Worm (Caenorhabditis elegans) whole organism, L2 larva: ENCODE data around the gene arrd-17.

ENCODE experiments used
- ZK546.5 ChIP-seq: sonication (generic microtip); optimal IDR thresholded peaks from 2 replicates; lab custom pipeline; 2017; ENCODE audit warnings: missing biosample characterization, missing genetic modification characterization
- ama-1 ChIP-seq: fragments of 150-350 bp; optimal IDR thresholded peaks from 2 replicates; lab custom pipeline; 2018; ENCODE audit warnings: inconsistent platforms
- egl-27 ChIP-seq: sonication (generic microtip); optimal IDR thresholded peaks from 3 replicates; lab custom pipeline; 2017; ENCODE audit warnings: missing biosample characterization, missing genetic modification reagents, missing genetic modification characterization
- elt-1 ChIP-seq: fragments of 150-350 bp; optimal IDR thresholded peaks from 2 replicates; lab custom pipeline; 2014; ENCODE audit warnings: missing biosample characterization, missing genetic modification characterization
- nhr-21 ChIP-seq: fragments of 150-350 bp; optimal IDR thresholded peaks from 2 replicates; lab custom pipeline; 2014; ENCODE audit warnings: missing biosample characterization, missing genetic modification characterization
- nhr-237 ChIP-seq: fragments of 150-350 bp; optimal IDR thresholded peaks from 2 replicates; lab custom pipeline; 2014; ENCODE audit warnings: missing biosample characterization, missing genetic modification characterization
- sma-3 ChIP-seq: sonication (generic microtip); optimal IDR thresholded peaks from 2 replicates; lab custom pipeline; 2016; ENCODE audit warnings: missing genetic modification reagents, missing genetic modification characterization, missing compliant biosample characterization
- snpc-4 ChIP-seq: fragments of 150-350 bp; optimal IDR thresholded peaks from 2 replicates; lab custom pipeline; 2014; ENCODE audit warnings: missing biosample characterization, missing genetic modification characterization

DNA sequence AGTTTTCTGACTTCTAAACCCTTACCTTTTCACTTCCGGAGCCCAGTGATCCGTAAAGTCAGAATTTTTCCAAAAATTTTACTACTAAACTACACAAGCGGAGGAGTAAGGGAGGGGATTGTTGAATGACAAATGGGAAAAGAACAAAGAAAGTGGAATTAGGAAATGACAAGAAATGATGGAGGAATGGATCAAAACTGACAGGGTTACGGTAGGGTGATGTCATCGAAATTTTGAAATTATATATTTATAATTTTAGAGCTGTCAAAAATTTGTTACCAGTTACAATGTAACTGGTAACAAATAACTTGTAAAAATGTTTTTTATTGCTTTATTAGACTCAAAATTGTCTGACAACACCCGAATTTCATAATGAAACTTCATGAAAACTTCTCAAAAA, 35.8 kb upstream of the arrd-17 start:
- TF ChIP-seq ZK546.5 = no peak
- TF ChIP-seq nhr-21 (tag; lab: Kevin White, UChicago) = no peak
- TF ChIP-seq nhr-237 (tag; lab: Kevin White, UChicago) = no peak
- no peak for TF ChIP-seq sma-3 (GFP tag; lab: Kevin White, UChicago)
- no peak for TF ChIP-seq snpc-4
- no peak for TF ChIP-seq elt-1 (tag; lab: Kevin White, UChicago)
- no peak for TF ChIP-seq egl-27 (tag; lab: Kevin White, UChicago)
- no peak for TF ChIP-seq ama-1
